Worm (Caenorhabditis elegans) whole organism, young adult: ENCODE measurements around the gene lips-15.

Experiments
- D2030.7 ChIP-seq: fragments of 200-800 bp; sonication (Bioruptor generic); IDR thresholded peaks from 2 replicates; pipeline ENCODE4 v1.3.6; 2022; ENCODE audit warnings: missing genetic modification reagents, missing genetic modification characterization, missing compliant biosample characterization
- F49E8.2 ChIP-seq: sonication (generic microtip); optimal IDR thresholded peaks from 3 replicates; lab custom pipeline; 2017; ENCODE audit warnings: missing genetic modification characterization, mild to moderate bottlenecking, missing compliant biosample characterization, antibody characterized with exemption, moderate library complexity; ENCODE audit not compliant: insufficient read depth
- Y56A3A.18 ChIP-seq: fragments of 200-800 bp; sonication (Bioruptor generic); IDR thresholded peaks from 2 replicates; pipeline ENCODE4 v1.3.6; 2022; ENCODE audit warnings: missing genetic modification reagents, missing genetic modification characterization, missing compliant biosample characterization
- Y67H2A.10 ChIP-seq: fragments of 200-800 bp; sonication (Bioruptor generic); conservative IDR thresholded peaks from 2 replicates; pipeline ENCODE4 v1.3.6; 2022; ENCODE audit warnings: missing genetic modification reagents, missing genetic modification characterization, missing compliant biosample characterization
- Y79H2A.3 ChIP-seq: fragments of 200-800 bp; sonication (Bioruptor generic); conservative IDR thresholded peaks from 2 replicates; pipeline ENCODE4 v1.3.6; 2022; ENCODE audit warnings: missing genetic modification reagents, missing genetic modification characterization, missing compliant biosample characterization
- ZK185.1 ChIP-seq: sonication (generic microtip); optimal IDR thresholded peaks from 2 replicates; lab custom pipeline; 2016; ENCODE audit warnings: mild to moderate bottlenecking, missing genetic modification characterization, missing compliant biosample characterization; ENCODE audit not compliant: poor library complexity, severe bottlenecking
- akir-1 ChIP-seq: fragments of 200-800 bp; sonication (Bioruptor generic); optimal IDR thresholded peaks from 2 replicates; lab custom pipeline; 2018; ENCODE audit warnings: mild to moderate bottlenecking, missing genetic modification characterization, moderate library complexity, missing compliant biosample characterization
- attf-3 ChIP-seq: fragments of 200-800 bp; sonication (Bioruptor generic); conservative IDR thresholded peaks from 2 replicates; pipeline ENCODE4 v1.3.6; 2022; ENCODE audit warnings: missing genetic modification reagents, missing genetic modification characterization, missing compliant biosample characterization
- bed-1 ChIP-seq: fragments of 200-800 bp; sonication (Bioruptor generic); IDR thresholded peaks from 2 replicates; pipeline ENCODE4 v1.3.6; 2022; ENCODE audit warnings: missing genetic modification reagents, missing genetic modification characterization, missing compliant biosample characterization
- bed-2 ChIP-seq: fragments of 200-800 bp; sonication (Bioruptor generic); IDR thresholded peaks from 2 replicates; pipeline ENCODE4 v1.3.6; 2022; ENCODE audit warnings: missing genetic modification reagents, missing genetic modification characterization, missing compliant biosample characterization
- ccch-3 ChIP-seq: fragments of 200-800 bp; sonication (Bioruptor generic); optimal IDR thresholded peaks from 2 replicates; lab custom pipeline; 2018; ENCODE audit warnings: mild to moderate bottlenecking, missing genetic modification characterization, missing compliant biosample characterization
- ceh-27 ChIP-seq: fragments of 200-800 bp; sonication (Bioruptor generic); optimal IDR thresholded peaks from 2 replicates; lab custom pipeline; 2018; ENCODE audit warnings: mild to moderate bottlenecking, missing genetic modification characterization, moderate library complexity, missing compliant biosample characterization
- chd-7 ChIP-seq: sonication (generic microtip); optimal IDR thresholded peaks from 2 replicates; lab custom pipeline; 2016; ENCODE audit warnings: mild to moderate bottlenecking, missing genetic modification characterization, moderate library complexity, missing compliant biosample characterization
- die-1 ChIP-seq: sonication (generic microtip); optimal IDR thresholded peaks from 2 replicates; lab custom pipeline; 2016; ENCODE audit warnings: missing genotype, mild to moderate bottlenecking, missing genetic modification characterization, missing compliant biosample characterization
- dox-1 ChIP-seq: fragments of 200-800 bp; sonication (Bioruptor generic); IDR thresholded peaks from 2 replicates; pipeline ENCODE4 v1.3.6; 2022; ENCODE audit warnings: missing genetic modification reagents, missing genetic modification characterization, missing compliant biosample characterization
- him-1 ChIP-seq: sonication (generic microtip); optimal IDR thresholded peaks from 2 replicates; lab custom pipeline; 2016; ENCODE audit warnings: missing genotype, missing genetic modification reagents, missing genetic modification characterization, missing compliant biosample characterization
- hlh-26 ChIP-seq: fragments of 200-800 bp; sonication (Bioruptor generic); conservative IDR thresholded peaks from 2 replicates; pipeline ENCODE4 v1.3.6; 2022; ENCODE audit warnings: missing genetic modification reagents, missing genetic modification characterization, missing compliant biosample characterization
- hsf-1 ChIP-seq: fragments of 200-800 bp; sonication (Bioruptor generic); IDR thresholded peaks from 2 replicates; pipeline ENCODE4 v1.3.6; 2022; ENCODE audit warnings: missing genetic modification reagents, missing genetic modification characterization, missing compliant biosample characterization
- lag-1 ChIP-seq: fragments of 200-800 bp; sonication (Bioruptor generic); IDR thresholded peaks from 2 replicates; pipeline ENCODE4 v1.3.6; 2022; ENCODE audit warnings: missing genetic modification reagents, missing genetic modification characterization, missing compliant biosample characterization
- lin-54 ChIP-seq: fragments of 200-800 bp; sonication (Bioruptor generic); optimal IDR thresholded peaks from 2 replicates; lab custom pipeline; 2018; ENCODE audit warnings: mild to moderate bottlenecking, missing genetic modification characterization, missing compliant biosample characterization
- lir-1 ChIP-seq: fragments of 200-800 bp; sonication (Bioruptor generic); conservative IDR thresholded peaks from 2 replicates; pipeline ENCODE4 v1.3.6; 2022; ENCODE audit warnings: missing genetic modification reagents, missing genetic modification characterization, missing compliant biosample characterization
- lsl-1 ChIP-seq: fragments of 200-800 bp; sonication (Bioruptor generic); optimal IDR thresholded peaks from 2 replicates; lab custom pipeline; 2018; ENCODE audit warnings: mild to moderate bottlenecking, missing genetic modification characterization, moderate library complexity, missing compliant biosample characterization
- lsy-27 ChIP-seq: sonication (generic microtip); optimal IDR thresholded peaks from 2 replicates; lab custom pipeline; 2017; ENCODE audit warnings: missing genetic modification characterization, mild to moderate bottlenecking, missing compliant biosample characterization, antibody characterized with exemption, missing genotype, borderline replicate concordance; ENCODE audit not compliant: insufficient read depth
- madf-3 ChIP-seq: fragments of 200-800 bp; sonication (Bioruptor generic); IDR thresholded peaks from 2 replicates; pipeline ENCODE4 v1.3.6; 2022; ENCODE audit warnings: missing genetic modification reagents, missing genetic modification characterization, missing compliant biosample characterization
- mxl-1 ChIP-seq: sonication (generic microtip); optimal IDR thresholded peaks from 2 replicates; lab custom pipeline; 2016; ENCODE audit warnings: missing genetic modification characterization, missing compliant biosample characterization
- nhr-27 ChIP-seq: fragments of 200-800 bp; sonication (Bioruptor generic); optimal IDR thresholded peaks from 2 replicates; lab custom pipeline; 2018; ENCODE audit warnings: mild to moderate bottlenecking, missing genetic modification characterization, moderate library complexity, missing compliant biosample characterization
- nhr-80 ChIP-seq: sonication (generic microtip); optimal IDR thresholded peaks from 2 replicates; lab custom pipeline; 2016; ENCODE audit warnings: missing genetic modification characterization, missing compliant biosample characterization
- pha-4 ChIP-seq: fragments of 150-350 bp; sonication (generic microtip); optimal IDR thresholded peaks from 2 replicates; lab custom pipeline; 2014; ENCODE audit warnings: missing biosample characterization, missing genetic modification reagents, missing genetic modification characterization
- rec-8 ChIP-seq, 2 experiments: sonication (generic microtip); optimal IDR thresholded peaks; 2 replicates each; lab custom pipeline; 2016; ENCODE audit warnings: mild to moderate bottlenecking in 2 of 2, missing genetic modification characterization in 2 of 2, missing genetic modification reagents in 2 of 2, missing genotype in 2 of 2, missing biosample characterization in 1 of 2, missing compliant biosample characterization in 1 of 2, moderate library complexity in 1 of 2
- sea-2 ChIP-seq: fragments of 200-800 bp; sonication (Bioruptor generic); IDR thresholded peaks from 2 replicates; pipeline ENCODE4 v1.3.6; 2022; ENCODE audit warnings: missing genetic modification characterization, missing compliant biosample characterization
- sptf-2 ChIP-seq: fragments of 200-800 bp; sonication (Bioruptor generic); optimal IDR thresholded peaks from 2 replicates; lab custom pipeline; 2018; ENCODE audit warnings: mild to moderate bottlenecking, missing genetic modification characterization, missing compliant biosample characterization
- tbx-9 ChIP-seq: sonication (generic microtip); optimal IDR thresholded peaks from 2 replicates; lab custom pipeline; 2016; ENCODE audit warnings: borderline replicate concordance, missing genetic modification characterization, inconsistent platforms, missing compliant biosample characterization
- unc-130 ChIP-seq: sonication (generic microtip); optimal IDR thresholded peaks from 2 replicates; lab custom pipeline; 2016; ENCODE audit warnings: missing genetic modification reagents, missing genetic modification characterization, missing compliant biosample characterization
- xnd-1 ChIP-seq: sonication (generic microtip); optimal IDR thresholded peaks from 2 replicates; lab custom pipeline; 2016; ENCODE audit warnings: missing genotype, missing genetic modification reagents, missing genetic modification characterization, missing compliant biosample characterization
- zfh-2 ChIP-seq: fragments of 200-800 bp; sonication (Bioruptor generic); conservative IDR thresholded peaks from 2 replicates; pipeline ENCODE4 v1.3.6; 2022; ENCODE audit warnings: missing genetic modification reagents, missing genetic modification characterization, missing compliant biosample characterization
- ztf-25 ChIP-seq: fragments of 200-800 bp; sonication (Bioruptor generic); IDR thresholded peaks from 2 replicates; pipeline ENCODE4 v1.3.6; 2022; ENCODE audit warnings: missing genetic modification reagents, missing genetic modification characterization, missing compliant biosample characterization
- ztf-28 ChIP-seq: fragments of 200-800 bp; sonication (Bioruptor generic); IDR thresholded peaks from 2 replicates; pipeline ENCODE4 v1.3.6; 2022; ENCODE audit warnings: missing genetic modification reagents, missing genetic modification characterization, missing compliant biosample characterization

The lips-15 gene

DNA sequence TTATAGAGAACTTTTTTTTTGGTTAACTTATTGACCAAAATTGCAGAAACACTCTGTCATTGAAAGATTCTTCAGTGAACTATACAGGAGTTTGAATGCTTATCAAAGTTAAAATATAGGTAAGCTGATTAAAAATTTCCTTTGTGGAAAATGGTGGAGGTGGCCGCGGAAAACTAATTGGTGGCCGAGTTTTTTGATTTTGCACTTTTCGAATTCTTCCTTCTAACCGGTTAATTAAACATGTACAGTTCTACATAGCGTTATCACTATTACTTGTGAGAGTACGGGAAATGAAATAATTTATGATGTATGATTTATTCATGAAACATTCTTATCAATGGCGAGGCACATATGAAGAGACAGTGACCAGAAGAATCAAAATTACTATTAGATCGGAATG is 26.4 kb upstream of the lips-15 start, which contains the start of gene clec-8:
TSS of gene clec-8 (minus strand) at position 308 of the 400 bp plus-strand sequence.
- TF ChIP-seq nhr-80 (tag; lab: Kevin White, UChicago) (peak; percentile 85), unc-130 (GFP tag; lab: Kevin White, UChicago) (no peak), dox-1 (GFP tag; lab: Robert Waterston, UW) (0 out of 2 replicates have a peak, but pooled peaks have one; percentile 12)
- TF ChIP-seq, all 124 proteins: peak for 2

DNA sequence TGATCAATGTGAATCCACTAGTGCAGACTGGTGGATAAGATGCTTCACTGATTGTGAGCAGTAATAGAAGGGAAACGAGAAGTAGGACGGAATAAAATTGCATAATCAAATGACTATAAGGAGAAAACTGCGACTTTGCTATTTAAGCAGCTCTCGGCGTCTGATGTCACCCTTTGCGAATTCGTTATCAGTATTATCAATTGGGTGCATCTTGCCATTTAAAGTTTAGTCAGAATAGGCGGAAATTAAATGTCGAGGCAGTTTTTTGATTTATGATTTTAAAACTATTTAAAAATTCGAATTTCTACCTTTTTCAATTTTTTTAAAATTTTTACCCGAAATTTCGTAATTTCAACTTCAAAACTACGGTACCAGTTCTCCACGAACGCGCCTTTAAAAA is 23.2 kb upstream of the lips-15 start, which contains the start of gene clec-4:
TSS of gene clec-4 (minus strand) at position 162 of the 400 bp plus-strand sequence.
- TF ChIP-seq nhr-80 (tag; lab: Kevin White, UChicago) (peak; percentile 45), ZK185.1 (no peak), lsl-1 (no peak), mxl-1 (tag; lab: Kevin White, UChicago) (no peak), D2030.7 (no peak)

DNA sequence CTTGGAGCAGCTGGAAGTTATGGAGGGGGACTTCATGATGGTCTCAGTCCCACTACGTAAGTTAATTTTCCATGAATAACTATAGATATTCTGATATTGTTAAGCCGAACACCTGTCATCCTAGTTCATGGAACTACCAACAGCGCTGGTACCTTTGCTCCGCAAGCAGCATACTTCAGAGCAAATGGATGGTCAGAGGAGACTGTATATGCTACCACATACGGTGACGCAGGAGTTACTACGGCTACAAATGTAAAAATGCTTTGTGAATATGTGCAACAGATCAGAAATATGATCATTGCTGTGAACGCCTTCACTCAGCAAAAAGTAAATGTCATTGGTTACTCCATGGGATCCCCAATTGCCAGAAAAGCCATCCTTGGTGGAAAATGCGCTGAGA is 1.9 kb downstream of the lips-15 start:
- TF ChIP-seq zfh-2 (GFP tag; lab: Robert Waterston, UW) (no peak), hlh-26 (no peak), ztf-25 (GFP tag; lab: Robert Waterston, UW) (no peak), rec-8 (tag; optimal IDR thresholded peaks at IDR 0.05; lab: Kevin White, UChicago) (no peak), Y79H2A.3 (no peak), attf-3 (GFP tag; lab: Robert Waterston, UW) (no peak), Y56A3A.18 (GFP tag; lab: Robert Waterston, UW) (no peak), die-1 (tag; lab: Kevin White, UChicago) (no peak), hsf-1 (GFP tag; lab: Robert Waterston, UW) (no peak), nhr-27 (tag; lab: Kevin White, UChicago) (no peak), pha-4 (no peak), chd-7 (no peak), sea-2 (GFP tag; lab: Robert Waterston, UW) (no peak), ccch-3 (GFP tag; lab: Kevin White, UChicago) (no peak), ceh-27 (GFP tag; lab: Kevin White, UChicago) (no peak), xnd-1 (tag; lab: Kevin White, UChicago) (no peak), bed-1 (GFP tag; lab: Robert Waterston, UW) (no peak)

DNA sequence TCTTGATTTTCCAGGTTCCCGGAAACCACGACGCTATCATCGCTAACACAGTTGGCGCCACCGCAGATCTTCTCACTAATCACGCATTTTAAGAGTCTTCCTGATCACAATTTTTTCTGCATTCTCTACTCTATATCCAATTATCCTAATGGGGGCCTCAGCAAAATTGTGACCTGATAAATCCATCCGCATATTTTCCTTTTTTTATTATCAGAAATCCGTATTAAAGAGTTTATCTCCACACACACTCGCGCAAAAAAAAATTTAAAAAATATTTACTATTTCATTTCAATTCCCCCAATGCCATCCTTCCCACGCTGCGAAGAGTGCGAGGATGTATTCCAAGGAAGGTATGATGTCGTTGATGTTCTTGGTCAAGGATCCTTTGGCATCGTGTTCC is 2.7 kb downstream of the lips-15 start, which contains the start of gene Y38E10A.8:
TSS of gene Y38E10A.8 (plus strand) at position 301 of the 400 bp plus-strand sequence.
- TF ChIP-seq tbx-9 (tag; lab: Kevin White, UChicago) (no peak), lsl-1 (no peak), lsy-27 (tag; lab: Kevin White, UChicago) (no peak), sptf-2 (no peak), rec-8 (tag; optimal IDR thresholded peaks at IDR 0.05; lab: Kevin White, UChicago) (no peak), him-1 (tag; lab: Kevin White, UChicago) (no peak), ztf-28 (GFP tag; lab: Robert Waterston, UW) (no peak), lir-1 (GFP tag; lab: Robert Waterston, UW) (no peak), Y67H2A.10 (GFP tag; lab: Robert Waterston, UW) (no peak)

DNA sequence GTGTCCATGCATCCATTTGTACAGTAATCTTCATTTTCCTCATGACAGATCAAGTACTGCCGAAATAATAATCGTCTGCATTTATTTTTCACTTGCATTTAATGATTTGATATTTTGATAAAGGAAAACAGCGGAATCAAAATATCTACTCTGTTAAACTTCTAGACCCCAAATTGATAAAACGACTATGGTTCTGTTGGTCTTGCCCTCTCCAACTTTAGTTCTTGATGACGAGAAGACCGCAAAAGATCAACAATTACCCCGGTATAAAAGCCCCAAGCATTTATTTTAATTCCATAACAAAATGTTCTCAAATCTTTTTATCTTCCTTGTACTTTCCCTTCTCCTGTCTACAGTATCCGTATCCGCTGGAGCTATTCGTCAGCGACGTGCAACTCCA is 4.5 kb downstream of the lips-15 start, which contains the start of gene Y38E10A.9:
TSS of gene Y38E10A.9 (plus strand) at position 301 of the 400 bp plus-strand sequence.
- TF ChIP-seq unc-130 (GFP tag; lab: Kevin White, UChicago), result no peak
- TF ChIP-seq madf-3 (GFP tag; lab: Robert Waterston, UW), result no peak
- no peak for TF ChIP-seq akir-1
- TF ChIP-seq ccch-3 (GFP tag; lab: Kevin White, UChicago), result no peak
- no peak for TF ChIP-seq rec-8 (tag; optimal IDR thresholded peaks at IDR 0.05; lab: Kevin White, UChicago)
- no peak for TF ChIP-seq lin-54 (GFP tag; lab: Kevin White, UChicago)
- no peak for TF ChIP-seq bed-2 (GFP tag; lab: Robert Waterston, UW)
- TF ChIP-seq lag-1 (GFP tag; lab: Robert Waterston, UW), result no peak
- no peak for TF ChIP-seq F49E8.2 (tag; lab: Kevin White, UChicago)
- TF ChIP-seq sptf-2, result no peak
- no peak for TF ChIP-seq pha-4
